Worm (Caenorhabditis elegans) whole organism, late embryonic: ENCODE measurements around the gene fpn-1.2.

ENCODE experiments used
- C08G9.2 ChIP-seq: sonication (generic microtip); optimal IDR thresholded peaks from 2 replicates; lab custom pipeline; 2016; ENCODE audit warnings: mild to moderate bottlenecking, missing genetic modification characterization, moderate library complexity, missing compliant biosample characterization
- F13H6.1 ChIP-seq: sonication (generic microtip); optimal IDR thresholded peaks from 2 replicates; lab custom pipeline; 2016; ENCODE audit warnings: missing genetic modification characterization, missing compliant biosample characterization
- K02D7.2 ChIP-seq: sonication (generic microtip); optimal IDR thresholded peaks from 2 replicates; lab custom pipeline; 2017; ENCODE audit warnings: mild to moderate bottlenecking, missing genetic modification characterization, missing compliant biosample characterization
- T23F11.4 ChIP-seq: fragments of 200-800 bp; sonication (Bioruptor generic); optimal IDR thresholded peaks from 2 replicates; lab custom pipeline; 2018; ENCODE audit warnings: mild to moderate bottlenecking, missing genetic modification characterization, missing compliant biosample characterization
- ahr-1 ChIP-seq: sonication (generic microtip); optimal IDR thresholded peaks from 2 replicates; lab custom pipeline; 2016; ENCODE audit warnings: missing genetic modification characterization, missing compliant biosample characterization
- ceh-14 ChIP-seq: sonication (generic microtip); optimal IDR thresholded peaks from 2 replicates; lab custom pipeline; 2016; ENCODE audit warnings: missing genotype, missing genetic modification characterization, missing compliant biosample characterization
- ceh-18 ChIP-seq: sonication (generic microtip); optimal IDR thresholded peaks from 2 replicates; lab custom pipeline; 2016; ENCODE audit warnings: missing genetic modification characterization, missing compliant biosample characterization
- ceh-2 ChIP-seq: sonication (generic microtip); optimal IDR thresholded peaks from 2 replicates; lab custom pipeline; 2016; ENCODE audit warnings: missing genotype, missing genetic modification characterization, missing compliant biosample characterization
- ceh-24 ChIP-seq: sonication (generic microtip); optimal IDR thresholded peaks from 2 replicates; lab custom pipeline; 2016; ENCODE audit warnings: mild to moderate bottlenecking, missing genetic modification characterization, missing compliant biosample characterization
- ceh-30 ChIP-seq: fragments of 150-350 bp; optimal IDR thresholded peaks from 2 replicates; lab custom pipeline; 2014; ENCODE audit warnings: missing biosample characterization, missing genetic modification characterization
- ceh-34 ChIP-seq: sonication (generic microtip); optimal IDR thresholded peaks from 2 replicates; lab custom pipeline; 2016; ENCODE audit warnings: mild to moderate bottlenecking, missing genetic modification characterization, missing compliant biosample characterization
- ceh-48 ChIP-seq: sonication (generic microtip); optimal IDR thresholded peaks from 2 replicates; lab custom pipeline; 2016; ENCODE audit warnings: missing genetic modification characterization, inconsistent platforms, missing compliant biosample characterization
- ceh-6 ChIP-seq: fragments of 200-800 bp; sonication (Bioruptor generic); optimal IDR thresholded peaks from 2 replicates; lab custom pipeline; 2018; ENCODE audit warnings: mild to moderate bottlenecking, missing genetic modification characterization, missing compliant biosample characterization
- ceh-9 ChIP-seq: sonication (generic microtip); optimal IDR thresholded peaks from 2 replicates; lab custom pipeline; 2016; ENCODE audit warnings: mild to moderate bottlenecking, missing genetic modification characterization, inconsistent platforms, missing compliant biosample characterization
- che-1 ChIP-seq: sonication (generic microtip); optimal IDR thresholded peaks from 2 replicates; lab custom pipeline; 2016; ENCODE audit warnings: mild to moderate bottlenecking, missing genetic modification characterization, missing compliant biosample characterization
- dmd-4 ChIP-seq: sonication (generic microtip); optimal IDR thresholded peaks from 2 replicates; lab custom pipeline; 2016; ENCODE audit warnings: borderline replicate concordance, missing genetic modification characterization, missing compliant biosample characterization
- fax-1 ChIP-seq: sonication (generic microtip); optimal IDR thresholded peaks from 2 replicates; lab custom pipeline; 2016; ENCODE audit warnings: missing genotype, missing genetic modification characterization, missing compliant biosample characterization
- fkh-10 ChIP-seq: fragments of 150-350 bp; optimal IDR thresholded peaks from 2 replicates; lab custom pipeline; 2014; ENCODE audit warnings: missing biosample characterization, missing genetic modification reagents, missing genetic modification characterization
- fkh-6 ChIP-seq: sonication (generic microtip); optimal IDR thresholded peaks from 2 replicates; lab custom pipeline; 2016; ENCODE audit warnings: missing genetic modification characterization, missing compliant biosample characterization
- gmeb-2 ChIP-seq: sonication (generic microtip); optimal IDR thresholded peaks from 2 replicates; lab custom pipeline; 2016; ENCODE audit warnings: missing genetic modification characterization, inconsistent platforms, missing compliant biosample characterization
- hlh-15 ChIP-seq: sonication (generic microtip); optimal IDR thresholded peaks from 2 replicates; lab custom pipeline; 2016; ENCODE audit warnings: missing genetic modification characterization, missing compliant biosample characterization
- hlh-6 ChIP-seq: sonication (generic microtip); optimal IDR thresholded peaks from 2 replicates; lab custom pipeline; 2016; ENCODE audit warnings: missing genotype, missing genetic modification characterization, missing compliant biosample characterization
- hlh-8 ChIP-seq: sonication (generic microtip); optimal IDR thresholded peaks from 2 replicates; lab custom pipeline; 2016; ENCODE audit warnings: missing genotype, missing genetic modification characterization, missing compliant biosample characterization
- mec-3 ChIP-seq: sonication (generic microtip); optimal IDR thresholded peaks from 2 replicates; lab custom pipeline; 2016; ENCODE audit warnings: borderline replicate concordance, missing genetic modification characterization, missing compliant biosample characterization
- nhr-11 ChIP-seq: fragments of 150-350 bp; optimal IDR thresholded peaks from 2 replicates; lab custom pipeline; 2014; ENCODE audit warnings: missing biosample characterization, missing genetic modification characterization
- npax-4 ChIP-seq: sonication (generic microtip); optimal IDR thresholded peaks from 2 replicates; lab custom pipeline; 2016; ENCODE audit warnings: missing genetic modification characterization, missing compliant biosample characterization
- odd-2 ChIP-seq: sonication (generic microtip); optimal IDR thresholded peaks from 2 replicates; lab custom pipeline; 2017; ENCODE audit warnings: antibody characterized with exemption, mild to moderate bottlenecking, missing genetic modification characterization, missing compliant biosample characterization
- pag-3 ChIP-seq: sonication (generic microtip); optimal IDR thresholded peaks from 2 replicates; lab custom pipeline; 2016; ENCODE audit warnings: missing compliant biosample characterization, missing genetic modification characterization, borderline replicate concordance
- pat-9 ChIP-seq: fragments of 200-800 bp; sonication (Bioruptor generic); optimal IDR thresholded peaks from 2 replicates; lab custom pipeline; 2018; ENCODE audit warnings: mild to moderate bottlenecking, missing genetic modification characterization, moderate library complexity, missing compliant biosample characterization
- pax-1 ChIP-seq: fragments of 150-350 bp; optimal IDR thresholded peaks from 2 replicates; lab custom pipeline; 2014; ENCODE audit warnings: missing biosample characterization, missing genetic modification characterization
- pros-1 ChIP-seq: fragments of 150-350 bp; optimal IDR thresholded peaks from 2 replicates; lab custom pipeline; 2014; ENCODE audit warnings: missing biosample characterization, missing genetic modification reagents, missing genetic modification characterization
- sox-2 ChIP-seq: fragments of 200-800 bp; sonication (Bioruptor generic); IDR thresholded peaks from 2 replicates; pipeline ENCODE4 v1.3.6; 2022; ENCODE audit warnings: missing genetic modification reagents, missing genetic modification characterization, missing compliant biosample characterization
- syd-9 ChIP-seq: sonication (generic microtip); optimal IDR thresholded peaks from 2 replicates; lab custom pipeline; 2016; ENCODE audit warnings: mild to moderate bottlenecking, missing genetic modification characterization, moderate library complexity, missing compliant biosample characterization
- tbx-2 ChIP-seq: sonication (generic microtip); optimal IDR thresholded peaks from 2 replicates; lab custom pipeline; 2016; ENCODE audit warnings: missing genetic modification characterization, missing compliant biosample characterization
- tbx-7 ChIP-seq: sonication (generic microtip); optimal IDR thresholded peaks from 2 replicates; lab custom pipeline; 2016; ENCODE audit warnings: missing genotype, missing genetic modification characterization, missing compliant biosample characterization
- ttx-3 ChIP-seq: sonication (generic microtip); optimal IDR thresholded peaks from 2 replicates; lab custom pipeline; 2016; ENCODE audit warnings: missing genetic modification reagents, missing genetic modification characterization, missing compliant biosample characterization
- unc-86 ChIP-seq: sonication (generic microtip); optimal IDR thresholded peaks from 2 replicates; lab custom pipeline; 2016; ENCODE audit warnings: missing genetic modification characterization, missing compliant biosample characterization
- zip-5 ChIP-seq: sonication (generic microtip); optimal IDR thresholded peaks from 2 replicates; lab custom pipeline; 2016; ENCODE audit warnings: missing genetic modification characterization, missing compliant biosample characterization
- ztf-16 ChIP-seq: sonication (generic microtip); optimal IDR thresholded peaks from 2 replicates; lab custom pipeline; 2017; ENCODE audit warnings: missing genetic modification characterization, missing compliant biosample characterization

Gene fpn-1.2

DNA sequence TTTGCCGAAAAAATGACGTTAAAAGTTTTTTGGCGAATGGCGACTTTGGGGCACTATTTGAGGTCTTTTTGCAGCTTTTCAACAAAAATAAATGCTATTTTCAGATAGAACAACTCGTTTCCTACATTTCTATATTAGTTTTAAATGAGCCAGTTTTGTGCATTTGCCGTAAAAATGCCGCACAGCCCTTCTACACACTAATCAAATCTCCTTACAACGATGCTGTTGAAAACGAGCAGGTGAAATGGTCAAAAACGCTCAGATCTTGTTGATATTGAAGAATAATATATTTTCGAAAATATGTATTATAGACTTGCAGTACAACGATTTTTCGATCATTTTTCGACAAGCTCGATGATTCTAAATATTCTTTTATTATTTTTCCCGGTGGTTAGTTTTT lies 9.7 kb downstream of the fpn-1.2 start, which contains the start of gene chil-14:
chil-14 (plus strand) TSS at position 301 of the 400 bp plus-strand sequence.
- TF ChIP-seq ceh-30 (tag; lab: Kevin White, UChicago) (no peak), ceh-34 (tag; lab: Kevin White, UChicago) (no peak), npax-4 (tag; lab: Kevin White, UChicago) (no peak), tbx-2 (tag; lab: Kevin White, UChicago) (no peak), gmeb-2 (tag; lab: Kevin White, UChicago) (no peak), ceh-18 (tag; lab: Kevin White, UChicago) (no peak), che-1 (tag; lab: Kevin White, UChicago) (no peak), T23F11.4 (GFP tag; lab: Kevin White, UChicago) (no peak), mec-3 (tag; lab: Kevin White, UChicago) (no peak), zip-5 (tag; lab: Kevin White, UChicago) (no peak)

DNA sequence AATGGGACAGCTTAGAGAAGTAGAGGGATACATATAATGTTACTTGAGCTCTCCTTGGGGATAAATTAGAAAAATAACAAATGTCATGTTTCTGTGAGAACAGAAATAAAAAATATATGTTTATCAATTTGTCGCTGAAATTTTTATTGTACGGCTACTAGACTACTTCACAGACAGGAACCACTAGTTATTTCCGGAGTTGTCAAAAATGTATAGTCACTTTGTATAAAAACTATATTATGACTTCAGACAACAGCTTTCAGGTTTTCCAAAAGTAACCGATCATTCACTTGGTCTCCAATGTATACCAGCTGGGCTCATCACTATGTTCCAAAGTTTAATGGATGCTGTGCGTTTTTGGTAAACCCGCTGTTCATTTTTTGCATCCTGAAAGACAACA lies 13.2 kb downstream of the fpn-1.2 start, which contains the start of gene srj-23:
srj-23 (plus strand) TSS at position 301 of the 400 bp plus-strand sequence.
- TF ChIP-seq ceh-14 (tag; lab: Kevin White, UChicago) (no peak), fkh-10 (GFP tag; lab: Kevin White, UChicago) (no peak), ahr-1 (no peak), fkh-6 (tag; lab: Kevin White, UChicago) (no peak), hlh-6 (tag; lab: Kevin White, UChicago) (no peak), ceh-9 (tag; lab: Kevin White, UChicago) (no peak), ceh-30 (tag; lab: Kevin White, UChicago) (no peak), fax-1 (tag; lab: Kevin White, UChicago) (no peak), ttx-3 (tag; lab: Kevin White, UChicago) (no peak), pag-3 (tag; lab: Kevin White, UChicago) (no peak), hlh-15 (tag; lab: Kevin White, UChicago) (no peak)

DNA sequence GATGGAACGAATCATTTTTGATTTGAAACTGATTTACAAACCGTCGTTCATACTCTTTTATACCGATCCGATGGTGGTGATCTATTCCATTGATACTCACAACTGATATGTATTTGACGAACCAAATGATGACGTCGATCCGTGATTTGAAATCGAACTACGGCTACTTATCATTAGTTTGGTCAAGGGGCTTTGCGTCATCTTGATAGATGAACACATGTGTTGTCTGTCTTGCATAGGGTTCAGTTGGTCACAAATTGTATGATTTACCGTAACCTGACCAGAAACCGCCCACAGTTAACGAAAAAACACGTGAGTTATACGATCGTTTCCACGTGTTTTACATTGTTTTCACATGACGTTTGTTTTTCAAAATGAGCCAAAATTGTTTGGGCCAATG lies 14.3 kb downstream of the fpn-1.2 start, which contains the start of gene cnc-2:
cnc-2 (minus strand) TSS at position 24 of the 400 bp plus-strand sequence.
- TF ChIP-seq unc-86 (no peak), dmd-4 (tag; lab: Kevin White, UChicago) (no peak), K02D7.2 (tag; lab: Kevin White, UChicago) (no peak), ceh-14 (tag; lab: Kevin White, UChicago) (no peak)

DNA sequence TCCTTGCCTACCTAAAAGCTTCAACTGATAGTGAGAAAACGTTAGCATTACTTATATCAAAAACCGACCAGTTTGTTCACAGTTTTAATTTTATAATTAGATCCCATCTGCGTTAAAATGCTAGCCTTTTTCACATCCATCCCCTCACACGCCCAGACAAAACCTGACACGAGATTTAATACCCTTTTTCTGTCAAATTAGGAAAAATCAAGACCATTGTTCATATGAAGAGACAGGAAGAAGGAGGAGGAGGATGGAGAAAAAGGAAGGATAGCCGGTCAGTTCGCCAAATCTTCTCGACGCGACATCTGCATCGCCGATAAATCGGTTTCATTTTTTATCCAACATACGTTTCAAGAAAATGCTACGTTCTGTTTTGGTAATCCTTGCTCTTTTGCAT lies 16.8 kb downstream of the fpn-1.2 start, which contains the start of gene cnc-3:
cnc-3 (plus strand) TSS at position 281 of the 400 bp plus-strand sequence.
- no peak for TF ChIP-seq ztf-16 (tag; lab: Kevin White, UChicago)
- TF ChIP-seq C08G9.2, result no peak
- TF ChIP-seq hlh-8, result no peak
- no peak for TF ChIP-seq ceh-48 (tag; lab: Kevin White, UChicago)

DNA sequence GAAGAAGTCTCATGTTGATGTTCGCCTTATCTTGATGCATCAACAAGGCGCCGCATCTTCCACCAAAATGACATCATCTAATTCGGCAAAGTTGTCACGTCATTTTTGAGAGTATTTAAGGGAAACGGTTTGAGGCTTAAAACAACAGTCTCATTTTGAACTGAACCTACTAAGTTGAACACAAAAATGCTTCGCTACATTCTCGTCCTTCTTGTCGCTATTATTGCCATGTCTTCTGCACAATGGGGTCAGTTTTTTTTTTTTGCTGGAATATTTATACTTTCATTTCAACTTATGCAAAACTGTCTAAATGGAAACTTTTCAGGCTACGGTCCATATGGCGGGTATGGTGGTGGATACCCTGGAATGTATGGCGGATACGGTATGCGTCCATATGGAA lies 17.4 kb downstream of the fpn-1.2 start, which contains the start of gene cnc-4:
cnc-4 (plus strand) TSS at position 117 of the 400 bp plus-strand sequence.
- TF ChIP-seq syd-9 (tag; lab: Kevin White, UChicago) (no peak), ceh-34 (tag; lab: Kevin White, UChicago) (no peak), pax-1 (tag; lab: Kevin White, UChicago) (no peak), nhr-11 (tag; lab: Kevin White, UChicago) (no peak), ceh-2 (no peak), ceh-6 (GFP tag; lab: Kevin White, UChicago) (no peak), tbx-7 (tag; lab: Kevin White, UChicago) (no peak), zip-5 (tag; lab: Kevin White, UChicago) (no peak), fkh-10 (GFP tag; lab: Kevin White, UChicago) (no peak), odd-2 (no peak), hlh-8 (no peak), F13H6.1 (no peak), unc-86 (no peak), ceh-24 (tag; lab: Kevin White, UChicago) (no peak), sox-2 (no peak), pros-1 (no peak), pat-9 (tag; lab: Kevin White, UChicago) (no peak)
- TF ChIP-seq, all 69 proteins: peak for 0
